Worm (Caenorhabditis elegans) whole organism, L4 larva: ENCODE measurements around the gene eif-3.L.

Source experiments
- F10B5.3 ChIP-seq: sonication (generic microtip); optimal IDR thresholded peaks from 2 replicates; lab custom pipeline; 2016; ENCODE audit warnings: mild to moderate bottlenecking, missing genetic modification characterization, missing compliant biosample characterization
- R02D3.7 ChIP-seq: fragments of 150-350 bp; sonication (generic microtip); optimal IDR thresholded peaks from 3 replicates; lab custom pipeline; 2014; ENCODE audit warnings: missing biosample characterization, missing genetic modification characterization
- T26A8.4 ChIP-seq: fragments of 200-800 bp; sonication (Bioruptor generic); IDR thresholded peaks from 2 replicates; pipeline ENCODE4 v1.3.6; 2022; ENCODE audit warnings: missing genetic modification characterization, missing compliant biosample characterization
- Y5F2A.4 ChIP-seq: fragments of 200-800 bp; sonication (Bioruptor generic); optimal IDR thresholded peaks from 2 replicates; lab custom pipeline; 2018; ENCODE audit warnings: mild to moderate bottlenecking, missing genetic modification characterization, missing compliant biosample characterization
- Y75B8A.6 ChIP-seq: fragments of 200-800 bp; sonication (Bioruptor generic); IDR thresholded peaks from 2 replicates; pipeline ENCODE4 v1.3.6; 2022; ENCODE audit warnings: missing genetic modification reagents, missing genetic modification characterization, missing compliant biosample characterization
- aha-1 ChIP-seq: fragments of 150-350 bp; peaks from one replicate; lab custom pipeline; 2014; ENCODE audit warnings: missing biosample characterization, missing genetic modification characterization
- ama-1 ChIP-seq: fragments of 150-350 bp; optimal IDR thresholded peaks from 2 replicates; lab custom pipeline; 2014; ENCODE audit warnings: inconsistent platforms, mixed read lengths
- arid-1 ChIP-seq: fragments of 200-800 bp; sonication (Bioruptor generic); conservative IDR thresholded peaks from 2 replicates; pipeline ENCODE4 v1.3.6; 2022; ENCODE audit warnings: missing genetic modification reagents, missing genetic modification characterization, missing compliant biosample characterization
- ces-1 ChIP-seq: fragments of 150-350 bp; sonication (generic microtip); optimal IDR thresholded peaks from 4 replicates; lab custom pipeline; 2014; ENCODE audit warnings: missing biosample characterization, missing genetic modification reagents, missing genetic modification characterization
- cey-2 ChIP-seq: sonication (generic microtip); optimal IDR thresholded peaks from 3 replicates; lab custom pipeline; 2017; ENCODE audit warnings: missing genetic modification characterization, mild to moderate bottlenecking, missing compliant biosample characterization, antibody characterized with exemption, borderline replicate concordance; ENCODE audit not compliant: insufficient read depth
- daf-16 ChIP-seq, 3 experiments: sonication (generic microtip); optimal IDR thresholded peaks; 2 replicates each; lab custom pipeline; 2016 to 2017; ENCODE audit warnings: missing genetic modification characterization in 3 of 3, missing genetic modification reagents in 3 of 3, mild to moderate bottlenecking in 2 of 3, missing compliant biosample characterization in 2 of 3, missing biosample characterization in 1 of 3, moderate library complexity in 1 of 3
- dpl-1 ChIP-seq: fragments of 150-350 bp; optimal IDR thresholded peaks from 2 replicates; lab custom pipeline; 2014; ENCODE audit warnings: missing biosample characterization, missing genetic modification reagents, missing genetic modification characterization
- fkh-10 ChIP-seq: fragments of 150-350 bp; optimal IDR thresholded peaks from 2 replicates; lab custom pipeline; 2014; ENCODE audit warnings: missing biosample characterization, missing genetic modification reagents, missing genetic modification characterization
- fos-1 ChIP-seq: fragments of 150-350 bp; optimal IDR thresholded peaks from 2 replicates; lab custom pipeline; 2014; ENCODE audit warnings: missing biosample characterization, missing genetic modification characterization
- lin-1 ChIP-seq: fragments of 200-800 bp; sonication (Bioruptor generic); IDR thresholded peaks from 2 replicates; pipeline ENCODE4 v1.3.6; 2022; ENCODE audit warnings: missing genetic modification reagents, missing genetic modification characterization, missing compliant biosample characterization
- lin-38 ChIP-seq: fragments of 200-800 bp; sonication (Bioruptor generic); IDR thresholded peaks from 2 replicates; pipeline ENCODE4 v1.3.6; 2022; ENCODE audit warnings: missing genetic modification reagents, missing genetic modification characterization, missing compliant biosample characterization
- lir-3 ChIP-seq: sonication (generic microtip); optimal IDR thresholded peaks from 2 replicates; lab custom pipeline; 2016; ENCODE audit warnings: mild to moderate bottlenecking, missing genetic modification characterization, missing compliant biosample characterization
- madf-5 ChIP-seq, 2 experiments: fragments of 200-800 bp; sonication (Bioruptor generic); IDR thresholded peaks; 2 replicates each; pipeline ENCODE4 v1.3.6; 2022; ENCODE audit warnings: missing compliant biosample characterization in 2 of 2, missing genetic modification characterization in 2 of 2
- nhr-102 ChIP-seq: sonication (generic microtip); optimal IDR thresholded peaks from 2 replicates; lab custom pipeline; 2016; ENCODE audit warnings: mild to moderate bottlenecking, missing genetic modification characterization, moderate library complexity, missing compliant biosample characterization
- nhr-237 ChIP-seq: sonication (generic microtip); optimal IDR thresholded peaks from 2 replicates; lab custom pipeline; 2017; ENCODE audit warnings: missing biosample characterization, missing genetic modification characterization
- nhr-25 ChIP-seq: sonication (generic microtip); optimal IDR thresholded peaks from 2 replicates; lab custom pipeline; 2017; ENCODE audit warnings: missing genetic modification characterization, mild to moderate bottlenecking, missing compliant biosample characterization, antibody characterized with exemption, moderate library complexity, borderline replicate concordance; ENCODE audit not compliant: insufficient read depth
- pha-4 ChIP-seq, 2 experiments: fragments of 150-350 bp in 1 of 2; fragments of 200-800 bp in 1 of 2; sonication (Bioruptor generic) in 1 of 2; IDR thresholded peaks in 1 of 2; optimal IDR thresholded peaks in 1 of 2; 2 replicates each; pipeline versions ENCODE4 v1.3.6 to Lab custom; 2014 to 2022; ENCODE audit warnings: missing genetic modification characterization in 2 of 2, missing genetic modification reagents in 2 of 2, missing biosample characterization in 1 of 2, missing compliant biosample characterization in 1 of 2
- rbr-2 ChIP-seq: sonication (generic microtip); optimal IDR thresholded peaks from 2 replicates; lab custom pipeline; 2016; ENCODE audit warnings: missing genotype, missing genetic modification characterization, missing compliant biosample characterization
- saeg-2 ChIP-seq: fragments of 200-800 bp; sonication (Bioruptor generic); IDR thresholded peaks from 2 replicates; pipeline ENCODE4 v1.3.6; 2022; ENCODE audit warnings: missing genetic modification reagents, missing genetic modification characterization, missing compliant biosample characterization
- sdz-12 ChIP-seq: fragments of 200-800 bp; sonication (Bioruptor generic); optimal IDR thresholded peaks from 2 replicates; lab custom pipeline; 2018; ENCODE audit warnings: mild to moderate bottlenecking, missing genetic modification characterization, missing compliant biosample characterization
- set-16 ChIP-seq: fragments of 200-800 bp; sonication (Bioruptor generic); IDR thresholded peaks from 2 replicates; pipeline ENCODE4 v1.3.6; 2022; ENCODE audit warnings: missing genetic modification reagents, missing genetic modification characterization, missing compliant biosample characterization
- spr-1 ChIP-seq: sonication (generic microtip); optimal IDR thresholded peaks from 2 replicates; lab custom pipeline; 2016; ENCODE audit warnings: mild to moderate bottlenecking, missing genetic modification characterization, missing compliant biosample characterization
- spr-3 ChIP-seq: fragments of 200-800 bp; sonication (Bioruptor generic); optimal IDR thresholded peaks from 2 replicates; lab custom pipeline; 2018; ENCODE audit warnings: mild to moderate bottlenecking, missing genetic modification characterization, missing compliant biosample characterization
- unc-39 ChIP-seq: sonication (generic microtip); optimal IDR thresholded peaks from 2 replicates; lab custom pipeline; 2017; ENCODE audit warnings: missing biosample characterization, missing genetic modification characterization
- unc-62 ChIP-seq, 3 experiments: fragments of 150-350 bp in 1 of 3; sonication (generic microtip); optimal IDR thresholded peaks in 2 of 3; peaks in 1 of 3; 1 replicate in 1 of 3; 2 replicates in 2 of 3; lab custom pipeline; 2014 to 2017; ENCODE audit warnings: missing biosample characterization in 3 of 3, missing genetic modification characterization in 3 of 3, missing genetic modification reagents in 3 of 3, missing genotype in 1 of 3
- zag-1 ChIP-seq: fragments of 150-350 bp; optimal IDR thresholded peaks from 2 replicates; lab custom pipeline; 2014; ENCODE audit warnings: missing biosample characterization, missing genetic modification characterization
- zfp-2 ChIP-seq: sonication (generic microtip); optimal IDR thresholded peaks from 2 replicates; lab custom pipeline; 2016; ENCODE audit warnings: mild to moderate bottlenecking, missing genetic modification characterization, missing compliant biosample characterization
- zip-11 ChIP-seq: fragments of 200-800 bp; sonication (Bioruptor generic); IDR thresholded peaks from 2 replicates; pipeline ENCODE4 v1.3.6; 2022; ENCODE audit warnings: missing genetic modification characterization, missing compliant biosample characterization
- ztf-7 ChIP-seq: fragments of 150-350 bp; optimal IDR thresholded peaks from 2 replicates; lab custom pipeline; 2014; ENCODE audit warnings: missing biosample characterization, missing genetic modification characterization

Gene eif-3.L

DNA sequence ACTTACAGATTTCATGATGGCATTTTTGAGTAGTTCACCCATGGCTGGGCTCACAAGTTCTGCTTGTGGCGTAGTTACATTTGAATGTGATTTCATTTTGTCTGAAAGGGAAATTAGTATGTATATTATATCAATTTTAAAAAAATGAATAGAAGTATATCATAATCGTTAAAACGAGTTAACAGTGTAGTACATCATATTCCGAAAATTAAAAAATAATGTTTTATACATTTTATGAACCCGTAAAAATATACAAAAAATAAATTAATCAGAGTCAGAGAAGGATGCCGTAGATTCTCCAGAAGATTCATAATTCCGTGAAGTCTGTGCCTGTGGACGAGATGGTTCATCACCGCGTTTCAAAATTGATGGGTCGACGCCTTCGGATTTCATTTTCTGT is 24.7 kb upstream of the eif-3.L start, which contains the start of gene F59E12.9:
TSS of gene F59E12.9 (minus strand) at position 101 of the 400 bp plus-strand sequence.
- no peak for TF ChIP-seq saeg-2
- no peak for TF ChIP-seq F10B5.3
- TF ChIP-seq fos-1 (tag; lab: Kevin White, UChicago): no peak
- TF ChIP-seq, all 104 proteins: peak for 0

DNA sequence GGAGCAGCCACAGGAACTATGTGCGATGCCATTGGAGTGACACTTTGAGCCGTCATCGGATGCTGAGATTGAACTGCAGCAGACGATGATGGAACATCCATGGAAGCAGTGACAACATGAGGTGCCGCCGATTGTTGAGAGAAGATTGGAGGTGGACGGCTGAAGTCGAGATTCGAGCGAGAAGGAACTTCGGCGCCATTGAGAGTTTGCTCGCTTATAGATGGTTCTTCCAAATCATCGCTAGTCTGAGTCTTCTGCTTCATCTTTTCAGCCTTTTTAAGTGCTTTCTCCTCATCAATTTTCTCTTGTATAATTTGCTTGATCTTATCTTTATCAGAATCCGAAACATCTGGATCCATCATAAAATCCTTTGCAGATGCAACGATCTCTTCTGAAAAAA is 19.8 kb upstream of the eif-3.L start:
- TF ChIP-seq set-16 (GFP tag; lab: Robert Waterston, UW) (0 out of 2 replicates have a peak, but pooled peaks have one; percentile 16), aha-1 (tag; lab: Kevin White, UChicago) (peak; percentile 95), madf-5 (GFP tag; IDR thresholded peaks at IDR 0.05; lab: Robert Waterston, UW) (no peak)
- TF ChIP-seq, all 104 proteins: peak for 2

DNA sequence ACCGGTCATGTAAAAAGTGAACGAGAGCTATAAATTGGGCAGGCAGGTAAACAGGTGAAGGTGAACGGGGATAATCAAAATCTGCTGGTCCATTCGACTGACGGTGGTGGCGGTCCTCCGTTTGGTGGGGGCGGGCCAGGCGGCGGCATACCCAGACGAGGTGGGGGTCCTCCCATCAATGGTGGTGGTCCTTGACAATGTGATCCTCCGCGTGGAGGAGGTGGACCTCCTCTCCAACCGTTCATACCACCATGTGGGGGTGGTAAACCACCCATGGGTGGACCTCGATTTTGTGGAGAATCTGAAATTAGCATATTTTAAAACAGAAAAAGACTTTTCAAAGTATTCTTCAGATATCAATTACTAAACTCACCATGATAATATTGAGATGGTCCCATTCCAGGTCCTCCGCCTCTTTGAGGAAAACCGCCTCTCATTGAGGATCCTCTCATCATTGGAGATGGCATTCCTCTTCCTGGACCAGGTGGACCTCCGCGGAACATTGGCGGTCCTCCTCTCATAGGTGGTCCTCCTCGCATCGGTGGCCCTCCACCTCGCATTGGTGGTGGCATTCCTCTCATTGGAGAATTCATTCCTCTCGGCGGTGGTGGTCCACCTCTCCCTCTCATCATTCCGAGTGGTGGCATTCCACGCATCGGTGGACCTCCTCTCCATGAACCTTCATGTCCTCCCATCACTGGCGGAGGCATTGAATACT is 18.2 kb upstream of the eif-3.L start:
- no peak for TF ChIP-seq F10B5.3
- no peak for TF ChIP-seq zip-11 (GFP tag; lab: Robert Waterston, UW)
- no peak for TF ChIP-seq lin-1 (GFP tag; lab: Robert Waterston, UW)
- no peak for TF ChIP-seq fkh-10 (GFP tag; lab: Kevin White, UChicago)
- TF ChIP-seq spr-1 (tag; lab: Kevin White, UChicago): no peak
- TF ChIP-seq lin-38 (GFP tag; lab: Robert Waterston, UW): no peak
- TF ChIP-seq Y75B8A.6 (GFP tag; lab: Robert Waterston, UW): no peak
- peak; percentile 69; the same call in 1 of the 2 replicates for TF ChIP-seq set-16 (GFP tag; lab: Robert Waterston, UW)

DNA sequence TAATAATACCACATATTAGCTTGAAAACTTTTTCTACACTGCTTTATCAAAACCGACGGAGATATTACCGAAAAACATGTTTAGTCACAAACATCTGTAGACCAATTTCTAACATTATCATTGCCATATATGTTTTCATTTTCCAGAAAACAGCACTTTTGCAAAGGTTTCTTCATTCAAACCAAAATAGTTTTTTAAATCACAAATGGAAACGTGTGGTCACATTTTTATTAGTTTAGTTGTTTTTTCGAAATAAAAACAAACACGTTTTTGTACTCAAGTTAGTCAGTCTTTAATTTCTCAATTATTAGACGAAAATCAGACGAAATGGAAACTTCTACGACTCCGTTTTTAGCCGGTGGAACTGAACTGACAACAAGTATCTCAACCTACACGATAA is 15.8 kb upstream of the eif-3.L start, which contains the start of gene F59E12.3:
TSS of gene F59E12.3 (plus strand) at position 301 of the 400 bp plus-strand sequence.
- TF ChIP-seq rbr-2 (tag; lab: Kevin White, UChicago) (no peak), ztf-7 (tag; lab: Kevin White, UChicago) (no peak), daf-16 (GFP tag; optimal IDR thresholded peaks at IDR 0.05; lab: Kevin White, UChicago) (no peak), daf-16 (tag; optimal IDR thresholded peaks at IDR 0.05; lab: Kevin White, UChicago) (no peak), unc-39 (no peak), saeg-2 (no peak), arid-1 (no peak), fkh-10 (GFP tag; lab: Kevin White, UChicago) (no peak), nhr-102 (tag; lab: Kevin White, UChicago) (no peak), ces-1 (GFP tag; lab: Kevin White, UChicago) (no peak), zfp-2 (tag; lab: Kevin White, UChicago) (no peak), lir-3 (tag; lab: Kevin White, UChicago) (no peak), zag-1 (tag; lab: Kevin White, UChicago) (no peak), T26A8.4 (GFP tag; lab: Robert Waterston, UW) (no peak), dpl-1 (GFP tag; lab: Kevin White, UChicago) (no peak), nhr-237 (no peak), sdz-12 (no peak), cey-2 (tag; lab: Kevin White, UChicago) (no peak)
- TF ChIP-seq, all 104 proteins: peak for 0

DNA sequence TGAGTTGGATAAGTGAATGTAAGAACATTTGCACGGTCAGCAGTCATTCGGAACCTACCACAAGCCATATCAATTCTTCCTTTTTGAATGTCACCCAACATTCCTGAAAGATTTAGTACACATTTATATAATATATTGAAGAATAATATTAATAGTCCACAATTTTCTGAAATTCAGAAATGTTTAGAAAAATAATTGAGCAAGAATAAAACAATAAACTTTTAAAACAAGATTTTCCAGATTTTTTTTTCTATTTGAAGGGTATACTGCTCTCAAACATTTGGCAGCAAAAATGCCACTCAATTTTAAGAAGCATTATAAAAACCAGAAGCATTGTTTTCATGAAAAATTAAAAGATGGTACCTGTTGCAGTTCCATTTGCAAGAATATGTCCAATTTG is 14.5 kb upstream of the eif-3.L start, which contains the start of gene F59E12.8:
TSS of gene F59E12.8 (minus strand) at position 101 of the 400 bp plus-strand sequence.
- TF ChIP-seq Y5F2A.4: no peak
- no peak for TF ChIP-seq spr-3 (GFP tag; lab: Kevin White, UChicago)
- no peak for TF ChIP-seq nhr-25
- no peak for TF ChIP-seq unc-62 (GFP tag; optimal IDR thresholded peaks at IDR 0.05 in 1 of 2; lab: Kevin White, UChicago)
- TF ChIP-seq unc-62 (tag; optimal IDR thresholded peaks at IDR 0.05; lab: Kevin White, UChicago): no peak
- TF ChIP-seq pha-4 (GFP tag; IDR thresholded peaks at IDR 0.05; lab: Robert Waterston, UW): no peak
- no peak for TF ChIP-seq pha-4 (tag; optimal IDR thresholded peaks at IDR 0.05; lab: Kevin White, UChicago)
- no peak for TF ChIP-seq ama-1 (lab: Kevin White, UChicago)
- TF ChIP-seq F10B5.3: no peak
- TF ChIP-seq R02D3.7 (tag; lab: Kevin White, UChicago): no peak
- TF ChIP-seq, all 104 proteins: peak for 0
